Fruit fly (Drosophila melanogaster): ENCODE data around the gene CG33644.

CG33644 gene

dm6 chr2L:13548786-13549780, 17.2 kb downstream of the CG33644 start, which contains the start of gene B4:
TSS of gene B4 (minus strand) at chr2L:13549328.
- TF ChIP-seq N (GFP tag; optimal IDR thresholded peaks at IDR 0.05) = no peak
- no peak for TF ChIP-seq Dfd (GFP tag; optimal IDR thresholded peaks at IDR 0.05)
- peak; percentile 16 for TF ChIP-seq sv (GFP tag; optimal IDR thresholded peaks at IDR 0.05)
- no peak for TF ChIP-seq sage (GFP tag; optimal IDR thresholded peaks at IDR 0.05)
- no peak for TF ChIP-seq Abd-B (GFP tag; optimal IDR thresholded peaks at IDR 0.05)
- no peak for TF ChIP-seq brk (GFP tag; optimal IDR thresholded peaks at IDR 0.05)
- peak; percentile 56 for TF ChIP-seq rgr (GFP tag; optimal IDR thresholded peaks at IDR 0.05)
- TF ChIP-seq Vsx2 (GFP tag; optimal IDR thresholded peaks at IDR 0.05; ENCODE audit: partially characterized antibody) = peak; percentile 61
- peak; percentile 87 for TF ChIP-seq Hr83 (GFP tag; optimal IDR thresholded peaks at IDR 0.05; ENCODE audit: poor library complexity, severe bottlenecking)
- peak; percentile 70 for TF ChIP-seq Jra (GFP tag; optimal IDR thresholded peaks at IDR 0.05)
- peak; percentile 46 for TF ChIP-seq tai (GFP tag; optimal IDR thresholded peaks at IDR 0.05)
- no peak for TF ChIP-seq Myc (optimal IDR thresholded peaks at IDR 0.05)
- TF ChIP-seq CG9705 (GFP tag; optimal IDR thresholded peaks at IDR 0.05) = no peak
- TF ChIP-seq HLH106 (tag; optimal IDR thresholded peaks at IDR 0.05) = no peak
- peak; percentile 93 for TF ChIP-seq h (GFP tag; optimal IDR thresholded peaks at IDR 0.05)
- peak in 1 of 2 experiments; percentile 1 for TF ChIP-seq foxo (GFP tag; optimal IDR thresholded peaks at IDR 0.05)
- no peak for TF ChIP-seq lola (GFP tag; optimal IDR thresholded peaks at IDR 0.05)
- TF ChIP-seq pan (optimal IDR thresholded peaks at IDR 0.05) = no peak
- no peak for TF ChIP-seq Rel (GFP tag; optimal IDR thresholded peaks at IDR 0.05)
- peak; percentile 20 for TF ChIP-seq Rel (tag; optimal IDR thresholded peaks at IDR 0.05)
- TF ChIP-seq Hr78 (GFP tag; optimal IDR thresholded peaks at IDR 0.05) = no peak
- TF ChIP-seq Dif (GFP tag; optimal IDR thresholded peaks at IDR 0.05; ENCODE audit: partially characterized antibody) = peak; percentile 81
- no peak for TF ChIP-seq dsf (GFP tag; optimal IDR thresholded peaks at IDR 0.05; ENCODE audit: borderline replicate concordance)
- TF ChIP-seq ey (GFP tag; optimal IDR thresholded peaks at IDR 0.05) = peak; percentile 7
- TF ChIP-seq woc (GFP tag; optimal IDR thresholded peaks at IDR 0.05) = no peak
- no peak for TF ChIP-seq usp (GFP tag; optimal IDR thresholded peaks at IDR 0.05)
- TF ChIP-seq CG32264 (GFP tag; optimal IDR thresholded peaks at IDR 0.05) = no peak
- TF ChIP-seq GATAd (GFP tag; optimal IDR thresholded peaks at IDR 0.05) = no peak
- peak; percentile 30 for TF ChIP-seq Sp1 (GFP tag; optimal IDR thresholded peaks at IDR 0.05)
- TF ChIP-seq br (GFP tag; optimal IDR thresholded peaks at IDR 0.05) = peak; percentile 20
- no peak for TF ChIP-seq Mio (GFP tag; optimal IDR thresholded peaks at IDR 0.05)
- no peak for TF ChIP-seq dmrt93B (GFP tag; optimal IDR thresholded peaks at IDR 0.05)
- TF ChIP-seq jim (GFP tag; optimal IDR thresholded peaks at IDR 0.05) = peak; percentile 72
- peak; percentile 42 for TF ChIP-seq Hnf4 (GFP tag; optimal IDR thresholded peaks at IDR 0.05)
- peak; percentile 54 for TF ChIP-seq psq (GFP tag; optimal IDR thresholded peaks at IDR 0.05)
- no peak for TF ChIP-seq fru (GFP tag; optimal IDR thresholded peaks at IDR 0.05)
- TF ChIP-seq CrebA (GFP tag; optimal IDR thresholded peaks at IDR 0.05; ENCODE audit: borderline replicate concordance) = no peak
- TF ChIP-seq OdsH (GFP tag; optimal IDR thresholded peaks at IDR 0.05) = no peak
- TF ChIP-seq dl (GFP tag; optimal IDR thresholded peaks at IDR 0.05; ENCODE audit: insufficient read depth in 1 of 2, partially characterized antibody in 2 of 2) = peak; percentile 32 to 36

DNA sequence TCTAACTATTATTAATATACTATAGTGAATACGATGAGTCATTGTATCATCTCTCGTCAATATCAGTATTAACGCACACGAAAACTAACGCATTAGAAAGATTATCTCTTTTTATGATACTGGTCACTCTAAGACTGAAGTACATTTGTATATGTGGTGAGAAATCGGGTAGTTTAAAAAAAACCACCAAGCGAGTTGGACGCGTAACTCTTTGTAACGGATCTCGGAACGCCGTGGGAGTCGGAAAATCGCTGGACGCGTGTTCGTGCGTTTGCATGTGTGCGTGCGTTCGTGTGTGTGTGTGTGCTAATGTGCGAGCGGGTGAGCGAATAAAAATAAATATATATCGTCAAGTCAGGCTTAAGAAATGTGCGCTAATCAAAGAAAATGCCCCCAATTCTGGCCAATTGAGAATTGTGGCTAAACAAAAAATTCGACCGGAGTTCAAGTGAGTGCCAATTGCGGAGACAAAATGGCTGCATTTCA, 18.1 kb downstream of the CG33644 start, which contains the start of gene kuz:
TSS of gene kuz (plus strand) at position 167 of the 486 bp plus-strand sequence.
- TF ChIP-seq GATAd (GFP tag; optimal IDR thresholded peaks at IDR 0.05) (no peak), dmrt93B (GFP tag; optimal IDR thresholded peaks at IDR 0.05) (no peak), Jra (GFP tag; optimal IDR thresholded peaks at IDR 0.05) (peak; percentile 59), CG32264 (GFP tag; optimal IDR thresholded peaks at IDR 0.05) (no peak), HLH106 (tag; optimal IDR thresholded peaks at IDR 0.05) (peak; percentile 44), ey (GFP tag; optimal IDR thresholded peaks at IDR 0.05) (no peak), N (GFP tag; optimal IDR thresholded peaks at IDR 0.05) (no peak), woc (GFP tag; optimal IDR thresholded peaks at IDR 0.05) (peak; percentile 23), Abd-B (GFP tag; optimal IDR thresholded peaks at IDR 0.05) (no peak), CrebA (GFP tag; optimal IDR thresholded peaks at IDR 0.05; ENCODE audit: borderline replicate concordance) (peak; percentile 13), CG9705 (GFP tag; optimal IDR thresholded peaks at IDR 0.05) (no peak), Mio (GFP tag; optimal IDR thresholded peaks at IDR 0.05) (no peak), rgr (GFP tag; optimal IDR thresholded peaks at IDR 0.05) (no peak), lola (GFP tag; optimal IDR thresholded peaks at IDR 0.05) (no peak), Hnf4 (GFP tag; optimal IDR thresholded peaks at IDR 0.05) (peak; percentile 62), Rel (GFP tag; optimal IDR thresholded peaks at IDR 0.05) (no peak), Rel (tag; optimal IDR thresholded peaks at IDR 0.05) (peak; percentile 77), Dfd (GFP tag; optimal IDR thresholded peaks at IDR 0.05) (peak; percentile 72), jim (GFP tag; optimal IDR thresholded peaks at IDR 0.05) (no peak), Hr78 (GFP tag; optimal IDR thresholded peaks at IDR 0.05) (no peak), Myc (optimal IDR thresholded peaks at IDR 0.05) (no peak), dl (GFP tag; optimal IDR thresholded peaks at IDR 0.05; ENCODE audit: insufficient read depth in 1 of 2, partially characterized antibody in 2 of 2) (peak in 1 of 2 experiments; percentile 55), Dif (GFP tag; optimal IDR thresholded peaks at IDR 0.05; ENCODE audit: partially characterized antibody) (peak; percentile 32), Vsx2 (GFP tag; optimal IDR thresholded peaks at IDR 0.05; ENCODE audit: partially characterized antibody) (peak; percentile 86), pan (optimal IDR thresholded peaks at IDR 0.05) (no peak), dsf (GFP tag; optimal IDR thresholded peaks at IDR 0.05; ENCODE audit: borderline replicate concordance) (no peak), Sp1 (GFP tag; optimal IDR thresholded peaks at IDR 0.05) (peak; percentile 50), sage (GFP tag; optimal IDR thresholded peaks at IDR 0.05) (peak; percentile 24), brk (GFP tag; optimal IDR thresholded peaks at IDR 0.05) (peak; percentile 40), foxo (GFP tag; optimal IDR thresholded peaks at IDR 0.05) (peak in 1 of 2 experiments; percentile 19), usp (GFP tag; optimal IDR thresholded peaks at IDR 0.05) (no peak), OdsH (GFP tag; optimal IDR thresholded peaks at IDR 0.05) (no peak), h (GFP tag; optimal IDR thresholded peaks at IDR 0.05) (peak; percentile 65), Hr83 (GFP tag; optimal IDR thresholded peaks at IDR 0.05; ENCODE audit: poor library complexity, severe bottlenecking) (peak; percentile 83), tai (GFP tag; optimal IDR thresholded peaks at IDR 0.05) (no peak), psq (GFP tag; optimal IDR thresholded peaks at IDR 0.05) (no peak), fru (GFP tag; optimal IDR thresholded peaks at IDR 0.05) (peak; percentile 30), sv (GFP tag; optimal IDR thresholded peaks at IDR 0.05) (no peak), br (GFP tag; optimal IDR thresholded peaks at IDR 0.05) (peak; percentile 33)

Measured in whole organism, wandering third instar larva.